Worm (Caenorhabditis elegans) whole organism, L4/young adult: ENCODE data around the gene hosl-1.

ENCODE experiments used
- W03F9.2 ChIP-seq: fragments of 150-350 bp; optimal IDR thresholded peaks from 2 replicates; lab custom pipeline; 2014; ENCODE audit warnings: missing biosample characterization, missing genetic modification characterization
- him-1 ChIP-seq: sonication (generic microtip); optimal IDR thresholded peaks from 2 replicates; lab custom pipeline; 2016; ENCODE audit warnings: missing genotype, missing genetic modification reagents, missing genetic modification characterization, missing compliant biosample characterization

ce11 chrX:4682616-4683015 lies 45.7 kb downstream of the hosl-1 start, which contains the start of gene K02G10.15:
- TF ChIP-seq W03F9.2 (tag; lab: Kevin White, UChicago) (no peak), him-1 (tag; lab: Kevin White, UChicago) (no peak)
